Fruit fly (Drosophila melanogaster) whole organism, embryonic: ENCODE measurements around the gene CG4983.

Source experiments
- Adf1 ChIP-seq: fragments of 200-800 bp; sonication (Bioruptor generic); IDR thresholded peaks from 2 replicates; pipeline ENCODE4 v1.3.6; 2022; ENCODE audit warnings: missing biosample characterization, missing genetic modification characterization
- Awh ChIP-seq: fragments of 200-800 bp; sonication (Bioruptor generic); IDR thresholded peaks from 2 replicates; pipeline ENCODE4, ENCODE4 v1.3.6; 2022; ENCODE audit warnings: missing biosample characterization, missing genetic modification characterization
- Blimp-1 ChIP-seq: fragments of 200-800 bp; sonication (Bioruptor generic); optimal IDR thresholded peaks from 3 replicates; lab custom pipeline; 2018; ENCODE audit warnings: missing biosample characterization, missing genetic modification characterization, mild to moderate bottlenecking, moderate library complexity, missing genetic modification reagents
- C15 ChIP-seq: fragments of 200-800 bp; sonication (Bioruptor generic); IDR thresholded peaks from 3 replicates; pipeline ENCODE4 v1.3.6; 2022; ENCODE audit warnings: missing biosample characterization, missing genetic modification characterization
- CG10366 ChIP-seq: fragments of 200-800 bp; sonication (Bioruptor generic); IDR thresholded peaks from 2 replicates; pipeline ENCODE4 v1.3.6; 2022; ENCODE audit warnings: missing biosample characterization, missing genetic modification characterization
- CG12071 ChIP-seq: fragments of 200-800 bp; sonication (Bioruptor generic); optimal IDR thresholded peaks from 3 replicates; lab custom pipeline; 2018; ENCODE audit warnings: missing biosample characterization, mild to moderate bottlenecking, missing genetic modification characterization
- CG17359 ChIP-seq: fragments of 200-800 bp; sonication (Bioruptor generic); optimal IDR thresholded peaks from 3 replicates; lab custom pipeline; 2018; ENCODE audit warnings: missing biosample characterization, mild to moderate bottlenecking, missing genetic modification characterization, moderate library complexity
- CG18011 ChIP-seq: fragments of 200-800 bp; sonication (Bioruptor generic); optimal IDR thresholded peaks from 2 replicates; lab custom pipeline; 2017; ENCODE audit warnings: missing biosample characterization, missing genetic modification characterization, mild to moderate bottlenecking, moderate library complexity, missing genotype
- CG2120 ChIP-seq: fragments of 200-800 bp; sonication (Bioruptor generic); optimal IDR thresholded peaks from 3 replicates; lab custom pipeline; 2016; ENCODE audit warnings: missing biosample characterization, missing genetic modification characterization
- CG2202 ChIP-seq: fragments of 200-800 bp; sonication (Bioruptor generic); optimal IDR thresholded peaks from 2 replicates; lab custom pipeline; 2018; ENCODE audit warnings: missing biosample characterization, mild to moderate bottlenecking, missing genetic modification characterization
- CG2712 ChIP-seq: fragments of 200-800 bp; optimal IDR thresholded peaks from 3 replicates; lab custom pipeline; 2019; ENCODE audit warnings: missing biosample characterization, mild to moderate bottlenecking, missing genetic modification characterization, moderate library complexity
- CG3065 ChIP-seq: fragments of 200-800 bp; sonication (Bioruptor generic); optimal IDR thresholded peaks from 2 replicates; lab custom pipeline; 2016; ENCODE audit warnings: missing biosample characterization, missing genetic modification characterization
- CG32532 ChIP-seq: fragments of 200-800 bp; sonication (Bioruptor generic); IDR thresholded peaks from 2 replicates; pipeline ENCODE4 v1.3.6; 2022; ENCODE audit warnings: missing biosample characterization, missing genetic modification characterization
- CG32772 ChIP-seq: fragments of 200-800 bp; sonication (Bioruptor generic); IDR thresholded peaks from 2 replicates; pipeline ENCODE4 v1.3.6; 2022; ENCODE audit warnings: missing biosample characterization, missing genetic modification characterization
- CG3281 ChIP-seq: fragments of 200-800 bp; sonication (Bioruptor generic); optimal IDR thresholded peaks from 3 replicates; lab custom pipeline; 2017; ENCODE audit warnings: missing biosample characterization, mild to moderate bottlenecking, missing genetic modification characterization
- CG4282 ChIP-seq: fragments of 200-800 bp; sonication (Bioruptor generic); optimal IDR thresholded peaks from 2 replicates; lab custom pipeline; 2016; ENCODE audit warnings: missing biosample characterization, missing genetic modification characterization
- CG7372 ChIP-seq: fragments of 200-800 bp; sonication (Bioruptor generic); IDR thresholded peaks from 2 replicates; pipeline ENCODE4 v1.3.6; 2022; ENCODE audit warnings: missing biosample characterization, missing genetic modification characterization
- CG7839 ChIP-seq: fragments of 200-800 bp; sonication (Bioruptor generic); optimal IDR thresholded peaks from 3 replicates; lab custom pipeline; 2018; ENCODE audit warnings: missing biosample characterization, mild to moderate bottlenecking, missing genetic modification characterization, moderate library complexity
- CG8089 ChIP-seq: fragments of 200-800 bp; sonication (Bioruptor generic); optimal IDR thresholded peaks from 3 replicates; lab custom pipeline; 2016; ENCODE audit warnings: missing biosample characterization, missing genetic modification characterization
- CG9727 ChIP-seq: fragments of 200-800 bp; sonication (Bioruptor generic); optimal IDR thresholded peaks from 3 replicates; lab custom pipeline; 2017; ENCODE audit warnings: missing biosample characterization, mild to moderate bottlenecking, missing genetic modification characterization
- CTCF ChIP-seq: fragments of 200-800 bp; sonication (Bioruptor generic); optimal IDR thresholded peaks from 2 replicates; lab custom pipeline; 2017; ENCODE audit warnings: missing biosample characterization, mild to moderate bottlenecking, missing genetic modification characterization, moderate library complexity
- Doc3 ChIP-seq: fragments of 200-800 bp; sonication (Bioruptor generic); IDR thresholded peaks from 3 replicates; pipeline ENCODE4 v1.3.6; 2022; ENCODE audit warnings: missing biosample characterization, missing genetic modification characterization; ENCODE audit not compliant: partially characterized antibody
- Eip74EF ChIP-seq, 2 experiments: fragments of 200-800 bp in 1 of 2; fragments of >200 bp in 1 of 2; sonication (Bioruptor generic) in 1 of 2; optimal IDR thresholded peaks; 2 replicates each; lab custom pipeline; 2017 to 2019; ENCODE audit warnings: missing biosample characterization in 2 of 2, missing genetic modification characterization in 2 of 2, mild to moderate bottlenecking in 1 of 2, moderate library complexity in 1 of 2
- Gug ChIP-seq: fragments of 200-800 bp; sonication (Bioruptor generic); IDR thresholded peaks from 4 replicates; pipeline ENCODE4 v1.3.6; 2022; ENCODE audit warnings: missing biosample characterization, missing genetic modification characterization
- HLHmδ ChIP-seq: fragments of 200-800 bp; sonication (Bioruptor generic); optimal IDR thresholded peaks from 2 replicates; lab custom pipeline; 2018; ENCODE audit warnings: missing biosample characterization, mild to moderate bottlenecking, missing genetic modification characterization, moderate library complexity
- Hr78 ChIP-seq, 2 experiments: fragments of 200-800 bp in 1 of 2; fragments of >200 bp in 1 of 2; sonication (Bioruptor generic) in 1 of 2; optimal IDR thresholded peaks; 2 replicates each; lab custom pipeline; 2017 to 2019; ENCODE audit warnings: missing biosample characterization in 2 of 2, missing genetic modification characterization in 2 of 2, mild to moderate bottlenecking in 1 of 2, moderate library complexity in 1 of 2
- MESR4 ChIP-seq: fragments of 200-800 bp; sonication (Bioruptor generic); optimal IDR thresholded peaks from 2 replicates; lab custom pipeline; 2018; ENCODE audit warnings: missing biosample characterization, mild to moderate bottlenecking, missing genetic modification characterization, moderate library complexity
- MTF-1 ChIP-seq: fragments of 200-800 bp; sonication (Bioruptor generic); optimal IDR thresholded peaks from 2 replicates; lab custom pipeline; 2018; ENCODE audit warnings: missing biosample characterization, mild to moderate bottlenecking, missing genetic modification characterization, borderline replicate concordance
- Med ChIP-seq: fragments of 200-800 bp; sonication (Bioruptor generic); peaks from one replicate; lab custom pipeline; 2016; ENCODE audit warnings: missing biosample characterization, missing genetic modification characterization, mild to moderate bottlenecking, inconsistent platforms, moderate library complexity
- Nf-YC ChIP-seq: fragments of 200-800 bp; optimal IDR thresholded peaks from 3 replicates; lab custom pipeline; 2019; ENCODE audit warnings: missing biosample characterization, mild to moderate bottlenecking, missing genetic modification characterization, moderate library complexity
- Sox102F ChIP-seq: fragments of 200-800 bp; sonication (Bioruptor generic); optimal IDR thresholded peaks from 2 replicates; lab custom pipeline; 2018; ENCODE audit warnings: missing biosample characterization, mild to moderate bottlenecking, missing genetic modification characterization, moderate library complexity
- Sry-δ ChIP-seq: fragments of 200-800 bp; sonication (Bioruptor generic); optimal IDR thresholded peaks from 2 replicates; lab custom pipeline; 2016; ENCODE audit warnings: missing biosample characterization, missing genetic modification characterization
- cato ChIP-seq: fragments of 200-800 bp; sonication (Bioruptor generic); optimal IDR thresholded peaks from 2 replicates; lab custom pipeline; 2016; ENCODE audit warnings: missing biosample characterization, missing genetic modification characterization, borderline replicate concordance
- chn ChIP-seq: fragments of 200-800 bp; sonication (Bioruptor generic); optimal IDR thresholded peaks from 2 replicates; lab custom pipeline; 2016; ENCODE audit warnings: missing biosample characterization, missing genetic modification characterization
- cwo ChIP-seq: fragments of 200-800 bp; sonication (Bioruptor generic); optimal IDR thresholded peaks from 3 replicates; lab custom pipeline; 2017; ENCODE audit warnings: missing biosample characterization, missing genetic modification characterization, mild to moderate bottlenecking, moderate library complexity, missing genetic modification reagents
- ems ChIP-seq: fragments of 200-800 bp; sonication (Bioruptor generic); optimal IDR thresholded peaks from 3 replicates; lab custom pipeline; 2016; ENCODE audit warnings: missing biosample characterization, missing genetic modification characterization
- gem ChIP-seq: fragments of 200-800 bp; sonication (Bioruptor generic); optimal IDR thresholded peaks from 2 replicates; lab custom pipeline; 2019; ENCODE audit warnings: missing biosample characterization, mild to moderate bottlenecking, missing genetic modification characterization, moderate library complexity
- gsb-n ChIP-seq: fragments of 200-800 bp; sonication (Bioruptor generic); optimal IDR thresholded peaks from 3 replicates; lab custom pipeline; 2018; ENCODE audit warnings: missing biosample characterization, mild to moderate bottlenecking, missing genetic modification characterization
- gt ChIP-seq: fragments of 200-800 bp; sonication (Bioruptor generic); IDR thresholded peaks from 2 replicates; pipeline ENCODE4 v1.3.6; 2022; ENCODE audit warnings: missing biosample characterization, missing genetic modification characterization
- lab ChIP-seq: fragments of 200-800 bp; sonication (Bioruptor generic); optimal IDR thresholded peaks from 3 replicates; lab custom pipeline; 2017; ENCODE audit warnings: missing biosample characterization, missing genetic modification characterization, mild to moderate bottlenecking, moderate library complexity, missing genetic modification reagents
- lilli ChIP-seq: fragments of 200-800 bp; sonication (Bioruptor generic); optimal IDR thresholded peaks from 3 replicates; lab custom pipeline; 2016; ENCODE audit warnings: missing biosample characterization, missing genetic modification characterization
- nmo ChIP-seq: fragments of 200-800 bp; sonication (Bioruptor generic); optimal IDR thresholded peaks from 2 replicates; lab custom pipeline; 2018; ENCODE audit warnings: missing biosample characterization, mild to moderate bottlenecking, missing genetic modification characterization, moderate library complexity
- salm ChIP-seq: fragments of 200-800 bp; sonication (Bioruptor generic); optimal IDR thresholded peaks from 2 replicates; lab custom pipeline; 2018; ENCODE audit warnings: missing biosample characterization, mild to moderate bottlenecking, missing genetic modification characterization
- schlank ChIP-seq: fragments of 200-800 bp; sonication (Bioruptor generic); optimal IDR thresholded peaks from 2 replicates; lab custom pipeline; 2018; ENCODE audit warnings: missing biosample characterization, mild to moderate bottlenecking, missing genetic modification characterization
- scrt ChIP-seq: fragments of 200-800 bp; sonication (Bioruptor generic); optimal IDR thresholded peaks from 2 replicates; lab custom pipeline; 2018; ENCODE audit warnings: missing biosample characterization, mild to moderate bottlenecking, missing genetic modification characterization, moderate library complexity
- shn ChIP-seq: fragments of 200-800 bp; sonication (Bioruptor generic); optimal IDR thresholded peaks from 3 replicates; lab custom pipeline; 2016; ENCODE audit warnings: missing biosample characterization, missing genetic modification characterization
- sima ChIP-seq: fragments of 200-800 bp; sonication (Bioruptor generic); optimal IDR thresholded peaks from 2 replicates; lab custom pipeline; 2016; ENCODE audit warnings: missing biosample characterization, missing genetic modification characterization
- tin ChIP-seq: fragments of 200-800 bp; sonication (Bioruptor generic); optimal IDR thresholded peaks from 3 replicates; lab custom pipeline; 2016; ENCODE audit warnings: missing biosample characterization, missing genetic modification characterization
- tll ChIP-seq, 2 experiments: fragments of 200-800 bp in 1 of 2; fragments of >200 bp in 1 of 2; sonication (Bioruptor generic) in 1 of 2; optimal IDR thresholded peaks; 2 replicates each; lab custom pipeline; 2017 to 2019; ENCODE audit warnings: missing biosample characterization in 2 of 2, missing genetic modification characterization in 2 of 2, mild to moderate bottlenecking in 1 of 2, moderate library complexity in 1 of 2
- usp ChIP-seq: fragments of >200 bp; optimal IDR thresholded peaks from 2 replicates; lab custom pipeline; 2017; ENCODE audit warnings: missing biosample characterization, missing genetic modification characterization
- wor ChIP-seq: fragments of 200-800 bp; sonication (Bioruptor generic); IDR thresholded peaks from 2 replicates; pipeline ENCODE4 v1.3.6; 2022; ENCODE audit warnings: missing biosample characterization, missing genetic modification characterization

CG4983 gene

dm6 chr2L:11701819-11702218 is 49.6 kb downstream of the CG4983 start (continued):
- 0 out of 3 replicates have a peak, but pooled peaks have one; percentile 5 for TF ChIP-seq C15 (GFP tag; lab: Robert Waterston, UW)
- TF ChIP-seq salm (tag; lab: Kevin White, UChicago) = no peak
- TF ChIP-seq tin (GFP tag; lab: Kevin White, UChicago) = no peak
- TF ChIP-seq MESR4 (GFP tag; lab: Kevin White, UChicago) = no peak
- TF ChIP-seq cwo = peak; percentile 3
- no peak for TF ChIP-seq usp
- no peak for TF ChIP-seq Nf-YC
- TF ChIP-seq Sry-δ (GFP tag; lab: Kevin White, UChicago) = no peak
- TF ChIP-seq CG8089 (GFP tag; lab: Kevin White, UChicago) = no peak
- no peak for TF ChIP-seq ems
- no peak for TF ChIP-seq gt (GFP tag; lab: Robert Waterston, UW)
- no peak for TF ChIP-seq gsb-n (tag; lab: Kevin White, UChicago)
- peak; percentile 35 for TF ChIP-seq gem (tag; lab: Kevin White, UChicago)
- no peak for TF ChIP-seq CTCF (GFP tag; lab: Kevin White, UChicago)
- no peak for TF ChIP-seq Gug (GFP tag; lab: Robert Waterston, UW)
- peak; percentile 19 for TF ChIP-seq CG7839 (tag; lab: Kevin White, UChicago)
- no peak for TF ChIP-seq CG12071 (GFP tag; lab: Kevin White, UChicago)
- TF ChIP-seq lilli = peak; percentile 19
- peak; percentile 17 for TF ChIP-seq lab (GFP tag; lab: Kevin White, UChicago)
- TF ChIP-seq MTF-1 (GFP tag; lab: Kevin White, UChicago) = no peak
- TF ChIP-seq HLHmδ (GFP tag; lab: Kevin White, UChicago) = no peak
- TF ChIP-seq scrt (GFP tag; lab: Kevin White, UChicago) = no peak
- TF ChIP-seq Sox102F (GFP tag; lab: Kevin White, UChicago) = peak; percentile 22
- no peak for TF ChIP-seq CG17359 (tag; lab: Kevin White, UChicago)
- TF ChIP-seq Awh (GFP tag; lab: Robert Waterston, UW) = no peak
- no peak for TF ChIP-seq cato (GFP tag; lab: Kevin White, UChicago)
- no peak for TF ChIP-seq shn (GFP tag; lab: Kevin White, UChicago)
- peak; percentile 52 for TF ChIP-seq Med (GFP tag; lab: Kevin White, UChicago)
- peak; percentile 24; the same call in 1 of the 2 replicates for TF ChIP-seq CG7372 (GFP tag; lab: Robert Waterston, UW)
- no peak for TF ChIP-seq CG32772 (GFP tag; lab: Robert Waterston, UW)
- peak; percentile 13; the same call in 1 of the 2 replicates for TF ChIP-seq CG32532 (GFP tag; lab: Robert Waterston, UW)
- TF ChIP-seq CG3065 = no peak
- no peak for TF ChIP-seq CG2712 (tag; lab: Kevin White, UChicago)
- no peak for TF ChIP-seq tll (GFP tag; optimal IDR thresholded peaks at IDR 0.05; lab: Kevin White, UChicago)
- TF ChIP-seq sima (GFP tag; lab: Kevin White, UChicago) = no peak
- TF ChIP-seq nmo = no peak
- TF ChIP-seq schlank (tag; lab: Kevin White, UChicago) = no peak
- no peak for TF ChIP-seq Eip74EF (GFP tag; optimal IDR thresholded peaks at IDR 0.05; lab: Kevin White, UChicago)
- TF ChIP-seq CG2120 (GFP tag; lab: Kevin White, UChicago) = peak; percentile 46
- TF ChIP-seq Doc3 = no peak
- TF ChIP-seq chn (GFP tag; lab: Kevin White, UChicago) = no peak
- no peak for TF ChIP-seq Blimp-1 (GFP tag; lab: Kevin White, UChicago)
- TF ChIP-seq Adf1 (GFP tag; lab: Robert Waterston, UW) = no peak
- TF ChIP-seq CG9727 (GFP tag; lab: Kevin White, UChicago) = no peak
- 0 out of 2 replicates have a peak, but pooled peaks have one; percentile 10 for TF ChIP-seq wor (GFP tag; lab: Robert Waterston, UW)
- TF ChIP-seq CG18011 (GFP tag; lab: Kevin White, UChicago) = no peak
- no peak for TF ChIP-seq CG4282
- no peak for TF ChIP-seq CG10366
- peak; percentile 16 for TF ChIP-seq CG3281 (GFP tag; lab: Kevin White, UChicago)
- no peak for TF ChIP-seq CG2202
- TF ChIP-seq Hr78 (GFP tag; optimal IDR thresholded peaks at IDR 0.05; lab: Kevin White, UChicago) = no peak
